Fruit fly (Drosophila melanogaster) whole organism, wandering third instar larva: ENCODE data around the gene Ndc1.

ENCODE experiments used
- Abd-B ChIP-seq: fragments of >200 bp; optimal IDR thresholded peaks from 2 replicates; lab custom pipeline; 2017; ENCODE audit warnings: missing biosample characterization, missing genetic modification characterization
- CG32264 ChIP-seq: fragments of 200-800 bp; sonication (Bioruptor generic); optimal IDR thresholded peaks from 2 replicates; lab custom pipeline; 2016; ENCODE audit warnings: missing biosample characterization, missing genetic modification characterization
- CG9705 ChIP-seq: fragments of 200-800 bp; sonication (Bioruptor generic); optimal IDR thresholded peaks from 2 replicates; lab custom pipeline; 2018; ENCODE audit warnings: missing biosample characterization, mild to moderate bottlenecking, missing genetic modification characterization
- CrebA ChIP-seq: fragments of 200-800 bp; sonication (Bioruptor generic); optimal IDR thresholded peaks from 2 replicates; lab custom pipeline; 2016; ENCODE audit warnings: missing biosample characterization, mild to moderate bottlenecking, missing genetic modification characterization, borderline replicate concordance
- Dfd ChIP-seq: fragments of >200 bp; optimal IDR thresholded peaks from 2 replicates; lab custom pipeline; 2017; ENCODE audit warnings: missing biosample characterization, missing genetic modification characterization
- Dif ChIP-seq: fragments of 200-275, 200-300 bp; sonication (Bioruptor generic); optimal IDR thresholded peaks from 2 replicates; lab custom pipeline; 2018; ENCODE audit warnings: missing biosample characterization, missing genetic modification characterization; ENCODE audit not compliant: partially characterized antibody
- GATAd ChIP-seq: sonication (Bioruptor generic); optimal IDR thresholded peaks from 2 replicates; lab custom pipeline; 2016; ENCODE audit warnings: missing biosample characterization, missing genetic modification characterization
- HLH106 ChIP-seq: fragments of 200-800 bp; optimal IDR thresholded peaks from 3 replicates; lab custom pipeline; 2019; ENCODE audit warnings: missing biosample characterization, mild to moderate bottlenecking, missing genetic modification characterization, moderate library complexity
- Hnf4 ChIP-seq: fragments of 200-800 bp; sonication (Bioruptor generic); optimal IDR thresholded peaks from 2 replicates; lab custom pipeline; 2016; ENCODE audit warnings: missing biosample characterization, mild to moderate bottlenecking, missing genetic modification characterization
- Hr78 ChIP-seq: fragments of >200 bp; optimal IDR thresholded peaks from 2 replicates; lab custom pipeline; 2017; ENCODE audit warnings: missing biosample characterization, missing genetic modification characterization
- Hr83 ChIP-seq: fragments of 200-300 bp; sonication (Bioruptor generic); optimal IDR thresholded peaks from 2 replicates; lab custom pipeline; 2016; ENCODE audit warnings: missing biosample characterization, mild to moderate bottlenecking, missing genetic modification characterization, moderate library complexity; ENCODE audit not compliant: poor library complexity, severe bottlenecking
- Jra ChIP-seq: sonication (Bioruptor generic); optimal IDR thresholded peaks from 2 replicates; lab custom pipeline; 2016; ENCODE audit warnings: missing biosample characterization, missing genetic modification characterization
- Mio ChIP-seq: sonication (Bioruptor generic); optimal IDR thresholded peaks from 2 replicates; lab custom pipeline; 2016; ENCODE audit warnings: missing biosample characterization, missing genetic modification characterization
- Myc ChIP-seq: fragments of >200 bp; optimal IDR thresholded peaks from 2 replicates; lab custom pipeline; 2017
- N ChIP-seq: fragments of >200 bp; optimal IDR thresholded peaks from 2 replicates; lab custom pipeline; 2018; ENCODE audit warnings: missing biosample characterization, missing external identifiers, missing genetic modification characterization
- Rel ChIP-seq, 2 experiments: fragments of 200-800 bp; sonication (Bioruptor generic) in 1 of 2; optimal IDR thresholded peaks; 2 replicates in 1 of 2; 3 replicates in 1 of 2; lab custom pipeline; 2016 to 2019; ENCODE audit warnings: mild to moderate bottlenecking in 2 of 2, missing biosample characterization in 2 of 2, missing genetic modification characterization in 2 of 2, moderate library complexity in 1 of 2
- Sp1 ChIP-seq: fragments of 200-800 bp; sonication (Bioruptor generic); optimal IDR thresholded peaks from 3 replicates; lab custom pipeline; 2019; ENCODE audit warnings: missing biosample characterization, mild to moderate bottlenecking, missing genetic modification characterization, moderate library complexity
- Vsx2 ChIP-seq: fragments of 200-300, 225-300 bp; sonication (Bioruptor generic); optimal IDR thresholded peaks from 2 replicates; lab custom pipeline; 2018; ENCODE audit warnings: missing biosample characterization, missing genetic modification characterization; ENCODE audit not compliant: partially characterized antibody
- br ChIP-seq: fragments of 200-800 bp; sonication (Bioruptor generic); optimal IDR thresholded peaks from 2 replicates; lab custom pipeline; 2016; ENCODE audit warnings: missing biosample characterization, missing genetic modification characterization
- brk ChIP-seq: fragments of 200-800 bp; sonication (Bioruptor generic); optimal IDR thresholded peaks from 2 replicates; lab custom pipeline; 2016; ENCODE audit warnings: missing biosample characterization, mild to moderate bottlenecking, missing genetic modification characterization
- dl ChIP-seq, 2 experiments: fragments of 175-275, 200-275 bp in 1 of 2; fragments of 200-275 bp in 1 of 2; sonication (Bioruptor generic); optimal IDR thresholded peaks; lab custom pipeline; 2018; ENCODE audit warnings: mild to moderate bottlenecking in 2 of 2, missing biosample characterization in 2 of 2, missing genetic modification characterization in 2 of 2, moderate library complexity in 2 of 2; ENCODE audit not compliant: partially characterized antibody in 2 of 2, insufficient read depth in 1 of 2
- dmrt93B ChIP-seq: fragments of 200-800 bp; sonication (Bioruptor generic); optimal IDR thresholded peaks from 2 replicates; lab custom pipeline; 2018; ENCODE audit warnings: missing biosample characterization, mild to moderate bottlenecking, missing genetic modification characterization
- dsf ChIP-seq: sonication (Bioruptor generic); optimal IDR thresholded peaks from 2 replicates; lab custom pipeline; 2016; ENCODE audit warnings: missing biosample characterization, missing genetic modification characterization, borderline replicate concordance
- ey ChIP-seq: fragments of 200-800 bp; sonication (Bioruptor generic); optimal IDR thresholded peaks from 2 replicates; lab custom pipeline; 2016; ENCODE audit warnings: missing biosample characterization, missing genetic modification characterization
- foxo ChIP-seq, 2 experiments: fragments of 200-800 bp; sonication (Bioruptor generic); optimal IDR thresholded peaks; 2 replicates in 1 of 2; 3 replicates in 1 of 2; lab custom pipeline; 2016 to 2017; ENCODE audit warnings: missing biosample characterization in 2 of 2, missing genetic modification characterization in 2 of 2
- fru ChIP-seq: fragments of 200-800 bp; sonication (Bioruptor generic); optimal IDR thresholded peaks from 3 replicates; lab custom pipeline; 2016; ENCODE audit warnings: missing biosample characterization, mild to moderate bottlenecking, missing genetic modification characterization
- h ChIP-seq: fragments of 200-800 bp; sonication (Bioruptor generic); optimal IDR thresholded peaks from 3 replicates; lab custom pipeline; 2016; ENCODE audit warnings: missing biosample characterization, mild to moderate bottlenecking, missing genetic modification characterization
- jim ChIP-seq: fragments of 175-275, 200-325 bp; sonication (Bioruptor generic); optimal IDR thresholded peaks from 2 replicates; lab custom pipeline; 2016; ENCODE audit warnings: missing biosample characterization, mild to moderate bottlenecking, missing genetic modification characterization
- lola ChIP-seq: fragments of >200 bp; optimal IDR thresholded peaks from 2 replicates; lab custom pipeline; 2017; ENCODE audit warnings: missing biosample characterization, missing genetic modification characterization
- pan ChIP-seq: fragments of >200 bp; optimal IDR thresholded peaks from 2 replicates; lab custom pipeline; 2017
- psq ChIP-seq: fragments of 200-800 bp; sonication (Bioruptor generic); optimal IDR thresholded peaks from 3 replicates; lab custom pipeline; 2017; ENCODE audit warnings: missing biosample characterization, mild to moderate bottlenecking, missing genetic modification characterization, moderate library complexity
- rgr ChIP-seq: fragments of 200-800 bp; sonication (Bioruptor generic); optimal IDR thresholded peaks from 3 replicates; lab custom pipeline; 2016; ENCODE audit warnings: missing biosample characterization, mild to moderate bottlenecking, missing genetic modification characterization
- sage ChIP-seq: fragments of 200-800 bp; sonication (Bioruptor generic); optimal IDR thresholded peaks from 2 replicates; lab custom pipeline; 2016; ENCODE audit warnings: missing biosample characterization, mild to moderate bottlenecking, missing genetic modification characterization
- sv ChIP-seq: fragments of 200-800 bp; sonication (Bioruptor generic); optimal IDR thresholded peaks from 3 replicates; lab custom pipeline; 2016; ENCODE audit warnings: missing biosample characterization, missing genetic modification characterization
- tai ChIP-seq: sonication (Bioruptor generic); optimal IDR thresholded peaks from 2 replicates; lab custom pipeline; 2016; ENCODE audit warnings: missing biosample characterization, missing genetic modification characterization
- usp ChIP-seq: fragments of >200 bp; optimal IDR thresholded peaks from 2 replicates; lab custom pipeline; 2017; ENCODE audit warnings: missing biosample characterization, missing genetic modification characterization
- woc ChIP-seq: sonication (Bioruptor generic); optimal IDR thresholded peaks from 2 replicates; lab custom pipeline; 2016; ENCODE audit warnings: missing biosample characterization, mild to moderate bottlenecking, missing genetic modification characterization

Ndc1 gene

DNA sequence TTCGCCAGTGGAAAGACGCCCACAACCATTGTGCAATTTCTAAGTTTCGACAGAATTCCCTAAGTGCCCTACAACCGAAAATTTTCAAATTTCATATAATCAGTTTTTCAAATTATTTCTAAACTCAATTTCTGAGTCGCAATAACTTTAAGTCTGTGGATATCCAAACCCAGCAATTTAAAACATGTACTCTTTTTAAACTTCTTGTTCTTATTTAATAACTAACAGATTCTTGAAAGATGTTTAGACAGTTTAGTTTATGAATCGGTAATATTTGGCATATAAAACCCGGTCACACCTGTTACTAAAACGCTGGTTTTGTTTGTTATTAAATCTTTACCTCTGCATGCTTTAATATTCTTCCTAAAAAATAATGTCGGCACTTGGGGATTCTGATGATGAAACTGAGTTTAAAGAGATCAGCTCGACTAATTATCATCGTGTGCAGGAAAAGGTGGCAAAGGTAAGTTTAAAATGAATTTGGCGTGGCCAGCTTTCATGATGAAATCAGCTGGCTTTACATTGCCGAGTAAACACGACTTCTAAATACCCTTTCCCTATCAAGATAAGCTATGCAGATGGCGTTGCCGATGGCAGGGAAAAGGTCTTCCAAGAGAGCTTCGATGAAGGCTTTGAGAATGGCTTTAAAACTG lies 4.9 kb downstream of the Ndc1 start, which contains the start of the genes CG43998, CG43999 and CG31142:
TSS of gene CG43998 (minus strand) at position 51 of the 653 bp plus-strand sequence.
TSS of gene CG43999 (minus strand) at position 51 of the 653 bp plus-strand sequence.
TSS of gene CG31142 (plus strand) at position 294 of the 653 bp plus-strand sequence.
- TF ChIP-seq CG32264 (no peak), woc (GFP tag; lab: Kevin White, UChicago) (peak; percentile 73), HLH106 (tag; lab: Kevin White, UChicago) (peak; percentile 0), rgr (GFP tag; lab: Kevin White, UChicago) (peak; percentile 4), lola (GFP tag; lab: Kevin White, UChicago) (no peak)
- TF ChIP-seq, all 38 proteins: peak for 3

dm6 chr3R:23931095-23931728 lies 7.0 kb downstream of the Ndc1 start, which contains the start of the genes Rpt2 and CG13599:
Gene Rpt2 (minus strand): TSS chr3R:23931558.
Gene CG13599 (plus strand): TSS chr3R:23931639.
- TF ChIP-seq foxo (GFP tag; optimal IDR thresholded peaks at IDR 0.05; lab: Kevin White, UChicago) (peak in 1 of 2 experiments; percentile 24), h (GFP tag; lab: Kevin White, UChicago) (peak; percentile 2), Jra (GFP tag; lab: Kevin White, UChicago) (peak; percentile 33), Dfd (no peak), rgr (GFP tag; lab: Kevin White, UChicago) (peak; percentile 6), Rel (GFP tag; optimal IDR thresholded peaks at IDR 0.05; lab: Kevin White, UChicago) (no peak), Rel (tag; optimal IDR thresholded peaks at IDR 0.05; lab: Kevin White, UChicago) (peak; percentile 9), lola (GFP tag; lab: Kevin White, UChicago) (no peak), Sp1 (GFP tag; lab: Kevin White, UChicago) (peak; percentile 14)

DNA sequence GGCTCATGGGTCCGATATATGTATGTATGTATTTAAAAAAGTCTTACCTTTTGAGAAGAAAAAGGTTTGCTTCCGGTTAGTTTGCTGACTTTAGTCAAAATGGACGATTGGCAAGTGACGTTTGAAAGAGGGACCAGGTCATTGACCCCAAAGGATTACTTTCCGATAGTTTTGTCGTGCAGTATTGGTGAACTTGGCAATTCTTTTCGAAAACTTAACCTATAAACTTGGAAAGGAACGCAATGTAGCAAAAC lies 9.2 kb downstream of the Ndc1 start, which contains the start of gene RpS19b:
TSS of gene RpS19b (minus strand) at position 101 of the 254 bp plus-strand sequence.
- TF ChIP-seq br (no peak), Hr78 (GFP tag; lab: Kevin White, UChicago) (no peak), HLH106 (tag; lab: Kevin White, UChicago) (no peak), woc (GFP tag; lab: Kevin White, UChicago) (no peak), Mio (GFP tag; lab: Kevin White, UChicago) (no peak)

DNA sequence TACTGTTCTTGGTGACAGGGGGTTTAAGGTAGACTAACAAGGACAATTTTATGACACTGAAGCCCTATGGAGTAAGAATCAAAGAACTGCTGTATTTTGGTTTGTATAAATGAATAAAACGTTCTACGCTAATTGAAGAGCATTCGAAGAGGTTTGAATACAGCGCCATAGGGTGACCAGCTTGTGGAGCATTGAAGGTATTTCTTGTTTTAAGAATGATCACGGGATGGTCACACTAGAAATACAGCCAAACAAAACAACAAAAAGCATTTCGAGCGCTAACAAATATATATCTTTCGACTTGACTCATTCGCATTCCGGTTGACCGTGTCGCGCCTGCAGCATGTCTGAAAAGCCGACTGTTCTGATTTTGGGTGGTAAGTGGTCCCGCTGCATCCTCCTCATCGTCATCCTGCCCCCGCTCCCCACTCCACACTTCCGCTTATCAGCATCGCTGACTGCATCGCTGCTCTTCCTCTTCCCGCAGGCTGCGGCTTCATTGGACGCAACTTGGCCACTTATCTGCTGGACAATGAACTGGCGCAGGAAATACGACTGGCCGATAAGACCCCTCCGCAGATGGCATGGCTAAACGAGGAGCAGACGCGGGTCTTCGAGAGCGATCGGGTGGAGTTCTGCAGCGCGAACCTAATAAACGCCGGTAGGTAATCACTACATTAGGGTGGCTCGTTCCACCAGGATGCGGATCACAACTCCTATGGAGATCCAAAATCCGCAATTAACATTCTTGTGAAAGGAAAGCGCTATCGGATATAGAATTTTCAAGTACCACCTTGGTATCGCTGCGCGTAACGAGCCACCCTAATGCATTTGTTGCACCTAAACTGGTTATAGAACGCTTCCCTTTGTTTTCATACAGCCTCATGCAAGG lies 9.7 kb downstream of the Ndc1 start, which contains the start of gene CG5854:
TSS of gene CG5854 (plus strand) at position 229 of the 892 bp plus-strand sequence.
- TF ChIP-seq Jra (GFP tag; lab: Kevin White, UChicago) = peak; percentile 50
- TF ChIP-seq GATAd (GFP tag; lab: Kevin White, UChicago) = peak; percentile 63
- peak; percentile 31 for TF ChIP-seq dsf
- peak; percentile 79 for TF ChIP-seq dmrt93B
- no peak for TF ChIP-seq Rel (GFP tag; optimal IDR thresholded peaks at IDR 0.05; lab: Kevin White, UChicago)
- TF ChIP-seq Rel (tag; optimal IDR thresholded peaks at IDR 0.05; lab: Kevin White, UChicago) = peak; percentile 58
- TF ChIP-seq usp = no peak
- TF ChIP-seq ey (GFP tag; lab: Kevin White, UChicago) = peak; percentile 97
- TF ChIP-seq jim (GFP tag; lab: Kevin White, UChicago) = peak; percentile 35
- TF ChIP-seq Dif (GFP tag; lab: Kevin White, UChicago) = peak; percentile 6
- peak; percentile 89 for TF ChIP-seq psq (GFP tag; lab: Kevin White, UChicago)
- peak; percentile 63 for TF ChIP-seq sv (GFP tag; lab: Kevin White, UChicago)
- peak; percentile 96 for TF ChIP-seq h (GFP tag; lab: Kevin White, UChicago)
- TF ChIP-seq CG9705 = peak; percentile 73
- TF ChIP-seq CrebA (GFP tag; lab: Kevin White, UChicago) = no peak
- TF ChIP-seq dl (GFP tag; optimal IDR thresholded peaks at IDR 0.05; lab: Kevin White, UChicago; ENCODE audit: insufficient read depth in 1 of 2, partially characterized antibody in 2 of 2) = no peak
- TF ChIP-seq fru = peak; percentile 95
- peak; percentile 91 for TF ChIP-seq HLH106 (tag; lab: Kevin White, UChicago)
- TF ChIP-seq rgr (GFP tag; lab: Kevin White, UChicago) = peak; percentile 98
- no peak for TF ChIP-seq Myc (lab: Kevin White, UChicago)
- TF ChIP-seq Vsx2 = no peak
- no peak for TF ChIP-seq Dfd
- peak; percentile 77 for TF ChIP-seq Mio (GFP tag; lab: Kevin White, UChicago)
- TF ChIP-seq tai (GFP tag; lab: Kevin White, UChicago) = no peak
- peak; percentile 92 for TF ChIP-seq Hnf4
- TF ChIP-seq N = no peak
- peak; percentile 95 for TF ChIP-seq br
- TF ChIP-seq Sp1 (GFP tag; lab: Kevin White, UChicago) = peak; percentile 93
- TF ChIP-seq pan (lab: Kevin White, UChicago) = no peak
- no peak for TF ChIP-seq brk (GFP tag; lab: Kevin White, UChicago)
- TF ChIP-seq Abd-B (GFP tag; lab: Kevin White, UChicago) = no peak
- TF ChIP-seq woc (GFP tag; lab: Kevin White, UChicago) = peak; percentile 82
- no peak for TF ChIP-seq sage (GFP tag; lab: Kevin White, UChicago)
- no peak for TF ChIP-seq Hr78 (GFP tag; lab: Kevin White, UChicago)
- TF ChIP-seq Hr83 (GFP tag; lab: Kevin White, UChicago) = peak; percentile 87
